Worm (Caenorhabditis elegans) whole organism, L3 larva: ENCODE results near the gene bli-5.

Experiments
- R02D3.7 ChIP-seq: fragments of 150-350 bp; optimal IDR thresholded peaks from 2 replicates; lab custom pipeline; 2014; ENCODE audit warnings: missing biosample characterization, missing genetic modification characterization
- ZK546.5 ChIP-seq: sonication (generic microtip); optimal IDR thresholded peaks from 2 replicates; lab custom pipeline; 2017; ENCODE audit warnings: missing biosample characterization, missing genetic modification characterization
- aly-2 ChIP-seq: fragments of 150-350 bp; optimal IDR thresholded peaks from 2 replicates; lab custom pipeline; 2014; ENCODE audit warnings: missing biosample characterization, missing genetic modification characterization
- ama-1 ChIP-seq: fragments of 150-350 bp; optimal IDR thresholded peaks from 2 replicates; lab custom pipeline; 2018
- ceh-16 ChIP-seq: sonication (generic microtip); optimal IDR thresholded peaks from 2 replicates; lab custom pipeline; 2017; ENCODE audit warnings: missing biosample characterization, missing genetic modification characterization
- ceh-28 ChIP-seq: fragments of 150-350 bp; optimal IDR thresholded peaks from 2 replicates; lab custom pipeline; 2014; ENCODE audit warnings: missing biosample characterization, missing genetic modification reagents, missing genetic modification characterization
- ceh-82 ChIP-seq: fragments of 150-350 bp; optimal IDR thresholded peaks from 2 replicates; lab custom pipeline; 2014; ENCODE audit warnings: missing biosample characterization, missing genetic modification characterization
- ceh-9 ChIP-seq: sonication (generic microtip); optimal IDR thresholded peaks from 2 replicates; lab custom pipeline; 2018; ENCODE audit warnings: missing biosample characterization, missing genetic modification characterization
- daf-12 ChIP-seq: fragments of 150-350 bp; optimal IDR thresholded peaks from 2 replicates; lab custom pipeline; 2014; ENCODE audit warnings: missing biosample characterization, missing genetic modification reagents, missing genetic modification characterization
- egl-5 ChIP-seq: fragments of 150-350 bp; optimal IDR thresholded peaks from 2 replicates; lab custom pipeline; 2017; ENCODE audit warnings: missing biosample characterization, missing genetic modification reagents, missing genetic modification characterization, inconsistent platforms
- elt-1 ChIP-seq: fragments of 150-350 bp; optimal IDR thresholded peaks from 2 replicates; lab custom pipeline; 2014; ENCODE audit warnings: missing biosample characterization, missing genetic modification characterization
- elt-2 ChIP-seq: sonication (generic microtip); optimal IDR thresholded peaks from 2 replicates; lab custom pipeline; 2016; ENCODE audit warnings: missing genetic modification reagents, mild to moderate bottlenecking, missing genetic modification characterization, missing compliant biosample characterization
- elt-3 ChIP-seq, 3 experiments: fragments of 150-350 bp in 1 of 3; sonication (generic microtip) in 2 of 3; optimal IDR thresholded peaks; 2 replicates in 2 of 3; 4 replicates in 1 of 3; lab custom pipeline; 2014 to 2017; ENCODE audit warnings: missing biosample characterization in 3 of 3, missing genetic modification characterization in 3 of 3
- eor-1 ChIP-seq, 2 experiments: fragments of 150-350 bp; optimal IDR thresholded peaks; 2 replicates each; lab custom pipeline; 2014 to 2018; ENCODE audit warnings: missing biosample characterization in 2 of 2, missing genetic modification characterization in 2 of 2
- fkh-10 ChIP-seq: sonication (generic microtip); optimal IDR thresholded peaks from 2 replicates; lab custom pipeline; 2017; ENCODE audit warnings: missing biosample characterization, missing genetic modification reagents, missing genetic modification characterization
- fkh-2 ChIP-seq: fragments of 150-350 bp; optimal IDR thresholded peaks from 2 replicates; lab custom pipeline; 2014; ENCODE audit warnings: missing biosample characterization, missing genetic modification reagents, missing genetic modification characterization
- fos-1 ChIP-seq: fragments of 150-350 bp; optimal IDR thresholded peaks from 2 replicates; lab custom pipeline; 2014; ENCODE audit warnings: missing biosample characterization, missing genetic modification characterization
- hmg-11 ChIP-seq: sonication (generic microtip); optimal IDR thresholded peaks from 2 replicates; lab custom pipeline; 2016; ENCODE audit warnings: missing genetic modification characterization, missing compliant biosample characterization
- jun-1 ChIP-seq: fragments of 150-350 bp; optimal IDR thresholded peaks from 2 replicates; lab custom pipeline; 2014; ENCODE audit warnings: missing biosample characterization, missing genetic modification reagents, missing genetic modification characterization
- lin-15B ChIP-seq: fragments of 150-350 bp; optimal IDR thresholded peaks from 2 replicates; lab custom pipeline; 2014; ENCODE audit warnings: missing biosample characterization, missing genetic modification characterization
- lin-39 ChIP-seq: fragments of 150-350 bp; optimal IDR thresholded peaks from 2 replicates; lab custom pipeline; 2018; ENCODE audit warnings: missing biosample characterization, missing genetic modification reagents, missing genetic modification characterization
- lsy-12 ChIP-seq: sonication (generic microtip); optimal IDR thresholded peaks from 2 replicates; lab custom pipeline; 2016; ENCODE audit warnings: mild to moderate bottlenecking, missing genetic modification characterization, missing compliant biosample characterization
- mdl-1 ChIP-seq: fragments of 150-350 bp; optimal IDR thresholded peaks from 2 replicates; lab custom pipeline; 2014; ENCODE audit warnings: missing biosample characterization, missing genetic modification characterization
- mml-1 ChIP-seq: fragments of 150-350 bp; sonication (generic microtip); optimal IDR thresholded peaks from 3 replicates; lab custom pipeline; 2014; ENCODE audit warnings: missing biosample characterization, missing genetic modification characterization
- nfya-1 ChIP-seq: sonication (generic microtip); optimal IDR thresholded peaks from 2 replicates; lab custom pipeline; 2017; ENCODE audit warnings: missing genetic modification characterization, mild to moderate bottlenecking, missing compliant biosample characterization, antibody characterized with exemption, moderate library complexity; ENCODE audit not compliant: insufficient read depth
- nhr-11 ChIP-seq: fragments of 150-350 bp; optimal IDR thresholded peaks from 2 replicates; lab custom pipeline; 2014; ENCODE audit warnings: missing biosample characterization, missing genetic modification characterization
- nhr-12 ChIP-seq: fragments of 150-350 bp; optimal IDR thresholded peaks from 2 replicates; lab custom pipeline; 2014; ENCODE audit warnings: missing biosample characterization, missing genetic modification characterization
- nhr-23 ChIP-seq: fragments of 150-350 bp; optimal IDR thresholded peaks from 2 replicates; lab custom pipeline; 2014; ENCODE audit warnings: missing biosample characterization, missing genetic modification reagents, missing genetic modification characterization
- nhr-25 ChIP-seq: sonication (generic microtip); optimal IDR thresholded peaks from 2 replicates; lab custom pipeline; 2017; ENCODE audit warnings: missing biosample characterization, missing genetic modification characterization
- nhr-28 ChIP-seq: fragments of 150-350 bp; optimal IDR thresholded peaks from 2 replicates; lab custom pipeline; 2014; ENCODE audit warnings: missing biosample characterization, missing genetic modification characterization
- nhr-43 ChIP-seq: sonication (generic microtip); optimal IDR thresholded peaks from 2 replicates; lab custom pipeline; 2016; ENCODE audit warnings: mild to moderate bottlenecking, missing genetic modification characterization, missing compliant biosample characterization; ENCODE audit not compliant: poor library complexity, severe bottlenecking
- nhr-67 ChIP-seq: fragments of 150-350 bp; optimal IDR thresholded peaks from 2 replicates; lab custom pipeline; 2014; ENCODE audit warnings: missing biosample characterization, missing genetic modification characterization
- nhr-76 ChIP-seq: fragments of 150-350 bp; sonication (generic microtip); optimal IDR thresholded peaks from 5 replicates; lab custom pipeline; 2014; ENCODE audit warnings: missing biosample characterization, missing genetic modification characterization
- nhr-77 ChIP-seq: fragments of 150-350 bp; optimal IDR thresholded peaks from 2 replicates; lab custom pipeline; 2014; ENCODE audit warnings: missing biosample characterization, missing genetic modification characterization
- pha-4 ChIP-seq: fragments of 150-350 bp; optimal IDR thresholded peaks from 2 replicates; lab custom pipeline; 2014; ENCODE audit warnings: missing biosample characterization, missing genetic modification reagents, missing genetic modification characterization
- pqm-1 ChIP-seq: fragments of 150-350 bp; optimal IDR thresholded peaks from 2 replicates; lab custom pipeline; 2017; ENCODE audit warnings: missing biosample characterization, missing genetic modification characterization, inconsistent platforms
- skn-1 ChIP-seq: fragments of 150-350 bp; optimal IDR thresholded peaks from 2 replicates; lab custom pipeline; 2014; ENCODE audit warnings: missing biosample characterization, missing genetic modification characterization
- snpc-4 ChIP-seq: fragments of 150-350 bp; optimal IDR thresholded peaks from 2 replicates; lab custom pipeline; 2014; ENCODE audit warnings: missing biosample characterization, missing genetic modification characterization
- tbx-2 ChIP-seq: sonication (generic microtip); optimal IDR thresholded peaks from 2 replicates; lab custom pipeline; 2016; ENCODE audit warnings: mild to moderate bottlenecking, missing genetic modification characterization, missing compliant biosample characterization
- unc-39 ChIP-seq: sonication (generic microtip); optimal IDR thresholded peaks from 4 replicates; lab custom pipeline; 2017; ENCODE audit warnings: missing biosample characterization, missing genetic modification characterization
- zag-1 ChIP-seq: fragments of 150-350 bp; optimal IDR thresholded peaks from 2 replicates; lab custom pipeline; 2014; ENCODE audit warnings: missing biosample characterization, missing genetic modification characterization
- ztf-11 ChIP-seq: fragments of 150-350 bp; optimal IDR thresholded peaks from 2 replicates; lab custom pipeline; 2014; ENCODE audit warnings: missing biosample characterization, missing genetic modification characterization
- ztf-4 ChIP-seq: fragments of 150-350 bp; optimal IDR thresholded peaks from 2 replicates; lab custom pipeline; 2014; ENCODE audit warnings: missing biosample characterization, missing genetic modification characterization

bli-5 gene

ce11 chrIII:13455207-13455606 is 25.6 kb upstream of the bli-5 start, which contains the start of gene cua-1:
Gene cua-1 (minus strand): TSS chrIII:13455307.
- TF ChIP-seq ztf-4 (no peak), nhr-25 (tag; lab: Kevin White, UChicago) (no peak), nhr-23 (tag; lab: Kevin White, UChicago) (no peak), aly-2 (tag; lab: Kevin White, UChicago) (no peak), nfya-1 (no peak), fos-1 (tag; lab: Kevin White, UChicago) (no peak), nhr-76 (no peak), zag-1 (no peak), nhr-11 (tag; lab: Kevin White, UChicago) (no peak), R02D3.7 (no peak), nhr-67 (tag; lab: Kevin White, UChicago) (no peak), fkh-2 (no peak), nhr-12 (tag; lab: Kevin White, UChicago) (no peak), snpc-4 (tag; lab: Kevin White, UChicago) (no peak), skn-1 (tag; lab: Kevin White, UChicago) (no peak)
- TF ChIP-seq, all 47 proteins: peak for 0

ce11 chrIII:13452824-13453223 is 23.3 kb upstream of the bli-5 start:
- TF ChIP-seq ama-1 (lab: Kevin White, UChicago) = no peak
- no peak for TF ChIP-seq nhr-77 (tag; lab: Kevin White, UChicago)
- TF ChIP-seq nhr-23 (tag; lab: Kevin White, UChicago) = no peak
- no peak for TF ChIP-seq ztf-11
- TF ChIP-seq elt-2 = peak; percentile 62
- TF ChIP-seq fkh-10 (GFP tag; lab: Kevin White, UChicago) = no peak
- TF ChIP-seq mdl-1 (tag; lab: Kevin White, UChicago) = no peak
- no peak for TF ChIP-seq pha-4 (tag; lab: Kevin White, UChicago)

- peak; percentile 23 for TF ChIP-seq lin-15B (tag; lab: Kevin White, UChicago)
- no peak for TF ChIP-seq mml-1 (tag; lab: Kevin White, UChicago)
- no peak for TF ChIP-seq elt-2
- TF ChIP-seq ama-1 (lab: Kevin White, UChicago) = no peak
- no peak for TF ChIP-seq tbx-2 (tag; lab: Kevin White, UChicago)
- TF ChIP-seq pha-4 (tag; lab: Kevin White, UChicago) = peak; percentile 57
- TF ChIP-seq ztf-11 = no peak
- TF ChIP-seq pqm-1 (tag; lab: Kevin White, UChicago) = no peak
- TF ChIP-seq nfya-1 = peak; percentile 44
- TF ChIP-seq lin-39 (tag; lab: Kevin White, UChicago) = no peak
- TF ChIP-seq mdl-1 (tag; lab: Kevin White, UChicago) = no peak
- no peak for TF ChIP-seq ceh-9
- no peak for TF ChIP-seq ZK546.5 (tag; lab: Kevin White, UChicago)
- no peak for TF ChIP-seq ztf-4
- TF ChIP-seq lsy-12 = no peak
- no peak for TF ChIP-seq nhr-77 (tag; lab: Kevin White, UChicago)
- no peak for TF ChIP-seq nhr-76
- no peak for TF ChIP-seq hmg-11
- TF ChIP-seq fkh-10 (GFP tag; lab: Kevin White, UChicago) = no peak
- TF ChIP-seq aly-2 (tag; lab: Kevin White, UChicago) = no peak
- peak; percentile 24 for TF ChIP-seq skn-1 (tag; lab: Kevin White, UChicago)
- TF ChIP-seq fkh-2 = no peak
- no peak for TF ChIP-seq elt-3 (tag; optimal IDR thresholded peaks at IDR 0.05; lab: Kevin White, UChicago)
- TF ChIP-seq elt-1 (tag; lab: Kevin White, UChicago) = no peak
- TF ChIP-seq ceh-28 (tag; lab: Kevin White, UChicago) = peak; percentile 27
- TF ChIP-seq nhr-25 (tag; lab: Kevin White, UChicago) = no peak
- no peak for TF ChIP-seq nhr-43 (tag; lab: Kevin White, UChicago)
- no peak for TF ChIP-seq ceh-82
- no peak for TF ChIP-seq nhr-23 (tag; lab: Kevin White, UChicago)
- TF ChIP-seq snpc-4 (tag; lab: Kevin White, UChicago) = no peak
- TF ChIP-seq eor-1 (tag; optimal IDR thresholded peaks at IDR 0.05; lab: Kevin White, UChicago) = no peak
- TF ChIP-seq egl-5 (tag; lab: Kevin White, UChicago) = no peak
- no peak for TF ChIP-seq jun-1 (tag; lab: Kevin White, UChicago)
- no peak for TF ChIP-seq nhr-12 (tag; lab: Kevin White, UChicago)
- no peak for TF ChIP-seq daf-12 (tag; lab: Kevin White, UChicago)
- no peak for TF ChIP-seq ceh-16 (tag; lab: Kevin White, UChicago)
- no peak for TF ChIP-seq zag-1
- TF ChIP-seq nhr-28 (tag; lab: Kevin White, UChicago) = no peak
- TF ChIP-seq nhr-11 (tag; lab: Kevin White, UChicago) = no peak
- TF ChIP-seq unc-39 (tag; lab: Kevin White, UChicago) = no peak
These were observed 9.8 kb upstream of the bli-5 start, which contains the start of gene ciao-2B for ce11 chrIII:13439415-13439814. Gene ciao-2B (minus strand): TSS chrIII:13439544.
